Worm (Caenorhabditis elegans): ENCODE data around the gene Y67D8B.5.

Y67D8B.5 gene

DNA sequence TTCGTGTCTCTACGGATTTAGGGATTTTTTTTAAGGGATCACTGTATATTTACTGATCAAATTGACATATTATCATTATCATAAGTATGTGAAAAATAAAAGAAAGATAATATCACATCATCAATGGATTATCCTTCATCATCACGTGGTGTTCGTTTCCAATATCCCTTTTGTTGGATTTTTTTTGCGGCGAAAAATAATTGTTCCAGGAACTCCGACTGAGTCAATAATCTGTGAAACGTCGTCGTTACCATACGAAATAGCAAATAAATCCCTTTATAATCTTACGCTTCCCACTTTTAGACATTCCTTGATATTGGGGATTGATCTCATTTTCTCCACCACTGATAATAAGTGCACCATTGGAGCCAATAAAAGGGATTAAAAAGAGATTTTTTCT is 47.9 kb downstream of the Y67D8B.5 start:
- TF ChIP-seq nhr-47 (tag; optimal IDR thresholded peaks at IDR 0.05) (peak; percentile 60), unc-62 (GFP tag; optimal IDR thresholded peaks at IDR 0.05) (no peak), dpl-1 (GFP tag; optimal IDR thresholded peaks at IDR 0.05) (no peak), Y116A8C.19 (tag; optimal IDR thresholded peaks at IDR 0.05; ENCODE audit: borderline replicate concordance) (no peak), tlp-1 (tag; optimal IDR thresholded peaks at IDR 0.05) (no peak), egl-27 (tag; optimal IDR thresholded peaks at IDR 0.05) (no peak), pax-3 (tag; optimal IDR thresholded peaks at IDR 0.05) (peak; percentile 73), nhr-28 (tag; optimal IDR thresholded peaks at IDR 0.05) (no peak), zag-1 (tag; optimal IDR thresholded peaks at IDR 0.05) (no peak), egl-13 (tag; optimal IDR thresholded peaks at IDR 0.05) (peak; percentile 45), ztf-11 (tag; optimal IDR thresholded peaks at IDR 0.05) (no peak), mdl-1 (tag; optimal IDR thresholded peaks at IDR 0.05) (no peak), fkh-4 (tag; optimal IDR thresholded peaks at IDR 0.05; ENCODE audit: borderline replicate concordance) (peak; percentile 41), ceh-90 (tag; optimal IDR thresholded peaks at IDR 0.05) (no peak), nhr-71 (tag; optimal IDR thresholded peaks at IDR 0.05) (peak; percentile 38), fkh-8 (tag; optimal IDR thresholded peaks at IDR 0.05) (peak; percentile 45), dsc-1 (tag; optimal IDR thresholded peaks at IDR 0.05) (peak; percentile 99), tbx-2 (tag; optimal IDR thresholded peaks at IDR 0.05) (no peak), sox-4 (tag; optimal IDR thresholded peaks at IDR 0.05) (peak; percentile 53), fos-1 (tag; optimal IDR thresholded peaks at IDR 0.05) (no peak), efl-3 (GFP tag; optimal IDR thresholded peaks at IDR 0.05) (no peak), unc-98 (GFP tag; IDR thresholded peaks at IDR 0.05) (no peak)

ce11 chrIV:3251551-3251950 is 49.4 kb downstream of the Y67D8B.5 start:
- TF ChIP-seq rnt-1 (tag; optimal IDR thresholded peaks at IDR 0.05) (no peak), ceh-90 (tag; optimal IDR thresholded peaks at IDR 0.05) (no peak), dsc-1 (tag; optimal IDR thresholded peaks at IDR 0.05) (no peak), alr-1 (tag; optimal IDR thresholded peaks at IDR 0.05; ENCODE audit: borderline replicate concordance) (no peak), sup-37 (GFP tag; optimal IDR thresholded peaks at IDR 0.05) (no peak), snpc-4 (tag; optimal IDR thresholded peaks at IDR 0.05) (no peak), fkh-4 (tag; optimal IDR thresholded peaks at IDR 0.05; ENCODE audit: borderline replicate concordance) (no peak), lin-15B (tag; optimal IDR thresholded peaks at IDR 0.05) (no peak), pqm-1 (tag; optimal IDR thresholded peaks at IDR 0.05) (no peak)

DNA sequence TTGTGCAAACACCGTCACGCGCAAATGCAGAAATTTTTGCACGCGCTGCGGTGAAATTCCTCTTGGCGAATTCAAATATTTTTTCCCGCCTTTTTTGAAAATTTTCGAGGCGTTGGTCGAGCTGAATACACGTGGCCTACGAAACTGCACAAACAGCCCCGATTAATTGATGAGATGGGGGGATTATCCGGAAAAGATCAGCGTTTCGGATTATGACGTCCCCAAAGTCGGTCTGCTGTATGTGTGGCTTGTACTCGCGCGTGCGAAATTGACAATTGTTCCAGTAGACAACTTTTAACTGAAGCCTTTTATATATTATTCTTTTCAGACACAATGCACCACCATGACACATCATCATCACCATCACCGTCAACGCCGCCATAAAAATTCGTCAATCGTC is 49.9 kb downstream of the Y67D8B.5 start:
- TF ChIP-seq fkh-8 (tag; optimal IDR thresholded peaks at IDR 0.05) (peak; percentile 34), pax-3 (tag; optimal IDR thresholded peaks at IDR 0.05) (peak; percentile 70), mab-9 (GFP tag; IDR thresholded peaks at IDR 0.05) (no peak), dsc-1 (tag; optimal IDR thresholded peaks at IDR 0.05) (peak; percentile 86)

All from whole organism, L1 larva.